Fruit fly (Drosophila melanogaster) whole organism, adult: ENCODE data around the gene Scp2.

Experiments used
- CG11617 ChIP-seq: fragments of 200-800 bp; sonication (Bioruptor generic); optimal IDR thresholded peaks from 2 replicates; lab custom pipeline; 2017; ENCODE audit warnings: mild to moderate bottlenecking, missing biosample characterization, missing genetic modification reagents, missing genetic modification characterization
- CG12768 ChIP-seq: fragments of 200-800 bp; sonication (Bioruptor generic); optimal IDR thresholded peaks from 2 replicates; lab custom pipeline; 2017; ENCODE audit warnings: missing biosample characterization, missing genetic modification characterization, mild to moderate bottlenecking, moderate library complexity, missing genetic modification reagents
- CG1620 ChIP-seq: fragments of 200-800 bp; sonication (Bioruptor generic); optimal IDR thresholded peaks from 2 replicates; lab custom pipeline; 2016; ENCODE audit warnings: missing biosample characterization, missing genetic modification characterization
- CG5204 ChIP-seq: fragments of 200-800 bp; sonication (Bioruptor generic); optimal IDR thresholded peaks from 2 replicates; lab custom pipeline; 2016; ENCODE audit warnings: missing biosample characterization, missing genetic modification characterization
- CG7045 ChIP-seq: fragments of 200-800 bp; sonication (Bioruptor generic); optimal IDR thresholded peaks from 2 replicates; lab custom pipeline; 2017; ENCODE audit warnings: missing biosample characterization, mild to moderate bottlenecking, missing genetic modification characterization
- Hr96 ChIP-seq: fragments of 200-800 bp; sonication (Bioruptor generic); optimal IDR thresholded peaks from 2 replicates; lab custom pipeline; 2016; ENCODE audit warnings: missing biosample characterization, missing genetic modification characterization
- bab1 ChIP-seq: fragments of 200-800 bp; sonication (Bioruptor generic); optimal IDR thresholded peaks from 3 replicates; lab custom pipeline; 2019; ENCODE audit warnings: missing biosample characterization, mild to moderate bottlenecking, missing genetic modification characterization, moderate library complexity
- cic ChIP-seq: fragments of 200-800 bp; sonication (Bioruptor generic); optimal IDR thresholded peaks from 2 replicates; lab custom pipeline; 2017; ENCODE audit warnings: missing biosample characterization, mild to moderate bottlenecking, missing genetic modification characterization, moderate library complexity
- cnc ChIP-seq, 2 experiments: fragments of >200 bp; optimal IDR thresholded peaks; 2 replicates each; lab custom pipeline; 2017
- ovo ChIP-seq: fragments of 200-800 bp; sonication (Bioruptor generic); optimal IDR thresholded peaks from 2 replicates; lab custom pipeline; 2016; ENCODE audit warnings: missing biosample characterization, missing genetic modification characterization

dm6 chr3R:16569338-16569737 is 14.1 kb downstream of the Scp2 start:
- TF ChIP-seq CG12768 (GFP tag; lab: Kevin White, UChicago) (no peak), CG11617 (GFP tag; lab: Kevin White, UChicago) (no peak), CG7045 (GFP tag; lab: Kevin White, UChicago) (no peak), ovo (GFP tag; lab: Kevin White, UChicago) (no peak), cnc (optimal IDR thresholded peaks at IDR 0.05; lab: Kevin White, UChicago) (no peak), CG1620 (GFP tag; lab: Kevin White, UChicago) (no peak), CG5204 (GFP tag; lab: Kevin White, UChicago) (no peak), bab1 (GFP tag; lab: Kevin White, UChicago) (no peak), cic (no peak), Hr96 (no peak)
